Worm (Caenorhabditis elegans) whole organism, young adult: ENCODE results near the gene B0310.2.

Experiments used
- B0035.1 ChIP-seq: sonication (generic microtip); optimal IDR thresholded peaks from 2 replicates; lab custom pipeline; 2016; ENCODE audit warnings: missing genetic modification characterization, mild to moderate bottlenecking, missing compliant biosample characterization, missing genotype, missing genetic modification reagents
- B0336.3 ChIP-seq: fragments of 200-800 bp; sonication (Bioruptor generic); IDR thresholded peaks from 2 replicates; pipeline ENCODE4 v1.3.6; 2022; ENCODE audit warnings: missing genetic modification characterization, missing compliant biosample characterization
- C06A6.2 ChIP-seq: fragments of 200-800 bp; sonication (Bioruptor generic); conservative IDR thresholded peaks from 2 replicates; pipeline ENCODE4 v1.3.6; 2022; ENCODE audit warnings: missing genetic modification characterization, missing compliant biosample characterization
- F10E7.11 ChIP-seq: sonication (generic microtip); optimal IDR thresholded peaks from 2 replicates; lab custom pipeline; 2017; ENCODE audit warnings: mild to moderate bottlenecking, missing genetic modification characterization, moderate library complexity, missing compliant biosample characterization
- F39B2.1 ChIP-seq: fragments of 200-800 bp; sonication (Bioruptor generic); IDR thresholded peaks from 2 replicates; pipeline ENCODE4 v1.3.6; 2022; ENCODE audit warnings: missing genetic modification reagents, missing genetic modification characterization, missing compliant biosample characterization
- F49E8.2 ChIP-seq: sonication (generic microtip); optimal IDR thresholded peaks from 3 replicates; lab custom pipeline; 2017; ENCODE audit warnings: missing genetic modification characterization, mild to moderate bottlenecking, missing compliant biosample characterization, antibody characterized with exemption, moderate library complexity; ENCODE audit not compliant: insufficient read depth
- F52B5.7 ChIP-seq: sonication (generic microtip); optimal IDR thresholded peaks from 2 replicates; lab custom pipeline; 2016; ENCODE audit warnings: mild to moderate bottlenecking, missing genetic modification characterization, missing compliant biosample characterization
- F55B11.4 ChIP-seq: sonication (generic microtip); optimal IDR thresholded peaks from 2 replicates; lab custom pipeline; 2016; ENCODE audit warnings: missing compliant biosample characterization, missing genetic modification characterization, borderline replicate concordance; ENCODE audit not compliant: insufficient read depth
- T07F8.4 ChIP-seq: sonication (generic microtip); optimal IDR thresholded peaks from 2 replicates; lab custom pipeline; 2016; ENCODE audit warnings: mild to moderate bottlenecking, missing genetic modification characterization, moderate library complexity, missing compliant biosample characterization
- T26A5.8 ChIP-seq: sonication (generic microtip); optimal IDR thresholded peaks from 2 replicates; lab custom pipeline; 2016; ENCODE audit warnings: missing genetic modification characterization, missing compliant biosample characterization
- Y53F4B.3 ChIP-seq: fragments of 200-800 bp; sonication (Bioruptor generic); IDR thresholded peaks from 2 replicates; pipeline ENCODE4 v1.3.6; 2022; ENCODE audit warnings: missing genetic modification reagents, missing genetic modification characterization, missing compliant biosample characterization
- Y53G8AR.9 ChIP-seq: fragments of 200-800 bp; sonication (Bioruptor generic); conservative IDR thresholded peaks from 2 replicates; pipeline ENCODE4 v1.3.6; 2022; ENCODE audit warnings: missing genetic modification reagents, missing genetic modification characterization, missing compliant biosample characterization
- Y79H2A.3 ChIP-seq: fragments of 200-800 bp; sonication (Bioruptor generic); conservative IDR thresholded peaks from 2 replicates; pipeline ENCODE4 v1.3.6; 2022; ENCODE audit warnings: missing genetic modification reagents, missing genetic modification characterization, missing compliant biosample characterization
- ama-1 ChIP-seq, 3 experiments: fragments of 150-350 bp in 1 of 3; sonication (generic microtip) in 2 of 3; optimal IDR thresholded peaks; 2 replicates each; lab custom pipeline; 2014 to 2018; ENCODE audit warnings: missing biosample characterization in 2 of 3, missing genetic modification characterization in 2 of 3, missing genetic modification reagents in 2 of 3
- atf-7 ChIP-seq: sonication (generic microtip); optimal IDR thresholded peaks from 2 replicates; lab custom pipeline; 2017; ENCODE audit warnings: mild to moderate bottlenecking, missing genetic modification characterization, missing compliant biosample characterization
- athp-1 ChIP-seq: sonication (generic microtip); optimal IDR thresholded peaks from 2 replicates; lab custom pipeline; 2017; ENCODE audit warnings: mild to moderate bottlenecking, missing genetic modification characterization, missing compliant biosample characterization
- cebp-2 ChIP-seq: fragments of 200-800 bp; sonication (Bioruptor generic); IDR thresholded peaks from 2 replicates; pipeline ENCODE4 v1.3.6; 2022; ENCODE audit warnings: missing genetic modification characterization, missing compliant biosample characterization
- ceh-100 ChIP-seq: fragments of 200-800 bp; sonication (Bioruptor generic); IDR thresholded peaks from 2 replicates; pipeline ENCODE4 v1.3.6; 2022; ENCODE audit warnings: missing genetic modification reagents, missing genetic modification characterization, missing compliant biosample characterization
- dpff-1 ChIP-seq: sonication (generic microtip); optimal IDR thresholded peaks from 2 replicates; lab custom pipeline; 2017; ENCODE audit warnings: mild to moderate bottlenecking, missing genetic modification characterization, missing compliant biosample characterization
- egl-44 ChIP-seq: fragments of 200-800 bp; sonication (Bioruptor generic); IDR thresholded peaks from 2 replicates; pipeline ENCODE4 v1.3.6; 2022; ENCODE audit warnings: missing genetic modification reagents, missing genetic modification characterization, missing compliant biosample characterization
- ekl-4 ChIP-seq: fragments of 200-800 bp; sonication (Bioruptor generic); IDR thresholded peaks from 2 replicates; pipeline ENCODE4 v1.3.6; 2022; ENCODE audit warnings: missing genetic modification reagents, missing genetic modification characterization, missing compliant biosample characterization
- him-1 ChIP-seq: sonication (generic microtip); optimal IDR thresholded peaks from 2 replicates; lab custom pipeline; 2016; ENCODE audit warnings: missing genotype, missing genetic modification reagents, missing genetic modification characterization, missing compliant biosample characterization
- hlh-12 ChIP-seq: sonication (generic microtip); optimal IDR thresholded peaks from 2 replicates; lab custom pipeline; 2016; ENCODE audit warnings: missing genetic modification characterization, missing compliant biosample characterization
- hmg-1.2 ChIP-seq: fragments of 200-800 bp; sonication (Bioruptor generic); IDR thresholded peaks from 2 replicates; pipeline ENCODE4 v1.3.6; 2022; ENCODE audit warnings: missing genetic modification reagents, missing genetic modification characterization, missing compliant biosample characterization
- hmg-20 ChIP-seq: fragments of 200-800 bp; sonication (Bioruptor generic); IDR thresholded peaks from 2 replicates; pipeline ENCODE4 v1.3.6; 2022; ENCODE audit warnings: missing genetic modification reagents, missing genetic modification characterization, missing compliant biosample characterization
- hrde-1 ChIP-seq: sonication (generic microtip); optimal IDR thresholded peaks from 2 replicates; lab custom pipeline; 2016; ENCODE audit warnings: missing genetic modification characterization, mild to moderate bottlenecking, missing compliant biosample characterization, moderate library complexity, missing genotype, missing genetic modification reagents, borderline replicate concordance
- hsf-1 ChIP-seq: fragments of 200-800 bp; sonication (Bioruptor generic); IDR thresholded peaks from 2 replicates; pipeline ENCODE4 v1.3.6; 2022; ENCODE audit warnings: missing genetic modification reagents, missing genetic modification characterization, missing compliant biosample characterization
- lag-1 ChIP-seq: fragments of 200-800 bp; sonication (Bioruptor generic); IDR thresholded peaks from 2 replicates; pipeline ENCODE4 v1.3.6; 2022; ENCODE audit warnings: missing genetic modification reagents, missing genetic modification characterization, missing compliant biosample characterization
- let-526 ChIP-seq: fragments of 200-800 bp; sonication (Bioruptor generic); IDR thresholded peaks from 2 replicates; pipeline ENCODE4 v1.3.6; 2022; ENCODE audit warnings: missing genetic modification reagents, missing genetic modification characterization, missing compliant biosample characterization
- lin-54 ChIP-seq: fragments of 200-800 bp; sonication (Bioruptor generic); optimal IDR thresholded peaks from 2 replicates; lab custom pipeline; 2018; ENCODE audit warnings: mild to moderate bottlenecking, missing genetic modification characterization, missing compliant biosample characterization
- lsl-1 ChIP-seq: fragments of 200-800 bp; sonication (Bioruptor generic); optimal IDR thresholded peaks from 2 replicates; lab custom pipeline; 2018; ENCODE audit warnings: mild to moderate bottlenecking, missing genetic modification characterization, moderate library complexity, missing compliant biosample characterization
- madf-3 ChIP-seq: fragments of 200-800 bp; sonication (Bioruptor generic); IDR thresholded peaks from 2 replicates; pipeline ENCODE4 v1.3.6; 2022; ENCODE audit warnings: missing genetic modification reagents, missing genetic modification characterization, missing compliant biosample characterization
- madf-8 ChIP-seq: fragments of 200-800 bp; sonication (Bioruptor generic); conservative IDR thresholded peaks from 2 replicates; pipeline ENCODE4 v1.3.6; 2022; ENCODE audit warnings: missing genetic modification reagents, missing genetic modification characterization, missing compliant biosample characterization
- mel-28 ChIP-seq: sonication (generic microtip); optimal IDR thresholded peaks from 2 replicates; lab custom pipeline; 2016; ENCODE audit warnings: borderline replicate concordance, mild to moderate bottlenecking, missing genetic modification characterization, missing compliant biosample characterization
- mes-4 ChIP-seq: sonication (generic microtip); optimal IDR thresholded peaks from 2 replicates; lab custom pipeline; 2016; ENCODE audit warnings: missing genotype, missing genetic modification characterization, missing compliant biosample characterization
- nfyb-1 ChIP-seq: fragments of 200-800 bp; sonication (Bioruptor generic); IDR thresholded peaks from 2 replicates; pipeline ENCODE4 v1.3.6; 2022; ENCODE audit warnings: missing genetic modification reagents, missing genetic modification characterization, missing compliant biosample characterization
- nhr-80 ChIP-seq: sonication (generic microtip); optimal IDR thresholded peaks from 2 replicates; lab custom pipeline; 2016; ENCODE audit warnings: missing genetic modification characterization, missing compliant biosample characterization
- nhr-90 ChIP-seq: sonication (generic microtip); optimal IDR thresholded peaks from 2 replicates; lab custom pipeline; 2016; ENCODE audit warnings: missing genotype, mild to moderate bottlenecking, missing genetic modification characterization, missing compliant biosample characterization
- pbrm-1 ChIP-seq: fragments of 200-800 bp; sonication (Bioruptor generic); IDR thresholded peaks from 2 replicates; pipeline ENCODE4 v1.3.6; 2022; ENCODE audit warnings: missing genetic modification reagents, missing genetic modification characterization, missing compliant biosample characterization
- rec-8 ChIP-seq, 2 experiments: sonication (generic microtip); optimal IDR thresholded peaks; 2 replicates each; lab custom pipeline; 2016; ENCODE audit warnings: mild to moderate bottlenecking in 2 of 2, missing genetic modification characterization in 2 of 2, missing genetic modification reagents in 2 of 2, missing genotype in 2 of 2, missing biosample characterization in 1 of 2, missing compliant biosample characterization in 1 of 2, moderate library complexity in 1 of 2
- repo-1 ChIP-seq: sonication (generic microtip); optimal IDR thresholded peaks from 2 replicates; lab custom pipeline; 2017; ENCODE audit warnings: mild to moderate bottlenecking, missing genetic modification characterization, missing compliant biosample characterization
- sdz-38 ChIP-seq: sonication (generic microtip); optimal IDR thresholded peaks from 2 replicates; lab custom pipeline; 2016; ENCODE audit warnings: missing genotype, missing genetic modification characterization, missing compliant biosample characterization
- snpc-1.1 ChIP-seq: sonication (generic microtip); optimal IDR thresholded peaks from 2 replicates; lab custom pipeline; 2017; ENCODE audit warnings: missing genetic modification characterization, mild to moderate bottlenecking, missing compliant biosample characterization, antibody characterized with exemption, moderate library complexity, missing genotype, missing genetic modification reagents; ENCODE audit not compliant: insufficient read depth
- snpc-3.4 ChIP-seq: sonication (generic microtip); optimal IDR thresholded peaks from 2 replicates; lab custom pipeline; 2017; ENCODE audit warnings: missing genetic modification characterization, mild to moderate bottlenecking, missing compliant biosample characterization, antibody characterized with exemption, moderate library complexity, missing genotype, missing genetic modification reagents
- sptf-2 ChIP-seq: fragments of 200-800 bp; sonication (Bioruptor generic); optimal IDR thresholded peaks from 2 replicates; lab custom pipeline; 2018; ENCODE audit warnings: mild to moderate bottlenecking, missing genetic modification characterization, missing compliant biosample characterization
- ztf-18 ChIP-seq: sonication (generic microtip); optimal IDR thresholded peaks from 2 replicates; lab custom pipeline; 2016; ENCODE audit warnings: missing genotype, mild to moderate bottlenecking, missing genetic modification characterization, missing compliant biosample characterization
- ztf-22 ChIP-seq: fragments of 200-800 bp; sonication (Bioruptor generic); optimal IDR thresholded peaks from 2 replicates; lab custom pipeline; 2018; ENCODE audit warnings: mild to moderate bottlenecking, missing genetic modification characterization, moderate library complexity, missing compliant biosample characterization
- ztf-28 ChIP-seq: fragments of 200-800 bp; sonication (Bioruptor generic); IDR thresholded peaks from 2 replicates; pipeline ENCODE4 v1.3.6; 2022; ENCODE audit warnings: missing genetic modification reagents, missing genetic modification characterization, missing compliant biosample characterization

The B0310.2 gene

DNA sequence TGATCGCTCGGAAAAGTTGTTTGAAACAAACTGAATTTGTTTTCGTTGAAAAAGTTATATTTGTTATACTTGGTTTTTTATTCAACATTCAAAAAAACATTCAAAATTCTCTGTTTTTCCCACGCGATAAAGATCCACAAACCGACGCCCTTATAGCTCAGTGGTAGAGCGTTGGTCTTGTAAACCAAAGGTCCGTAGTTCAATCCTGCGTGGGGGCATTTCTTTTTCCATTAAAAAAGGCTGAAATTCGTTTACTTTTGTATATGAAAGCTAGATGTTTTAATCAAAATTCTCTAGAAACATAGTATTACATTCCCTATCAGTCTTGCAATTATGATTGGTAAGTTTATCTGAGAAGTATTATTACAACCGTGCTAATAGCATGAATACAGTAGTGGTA, 19.1 kb downstream of the B0310.2 start (continued):
- TF ChIP-seq nhr-80 (tag; lab: Kevin White, UChicago) = no peak
- no peak; the same call in none of the 2 replicates for TF ChIP-seq hmg-1.2
- no peak for TF ChIP-seq sdz-38
- TF ChIP-seq lin-54 (GFP tag; lab: Kevin White, UChicago) = peak; percentile 20
- peak; percentile 19 for TF ChIP-seq F49E8.2
- TF ChIP-seq F10E7.11 (tag; lab: Kevin White, UChicago) = no peak
- no peak for TF ChIP-seq B0035.1 (tag; lab: Kevin White, UChicago)
- TF ChIP-seq lsl-1 = peak; percentile 26
- TF ChIP-seq T07F8.4 (tag; lab: Kevin White, UChicago) = peak; percentile 60
- TF ChIP-seq him-1 = peak; percentile 87
- TF ChIP-seq egl-44 (GFP tag; lab: Robert Waterston, UW) = peak; percentile 63; the same call in 1 of the 2 replicates
- TF ChIP-seq rec-8 (tag; optimal IDR thresholded peaks at IDR 0.05; lab: Kevin White, UChicago) = peak in 1 of 2 experiments; percentile 58
- peak; percentile 62 for TF ChIP-seq pbrm-1 (GFP tag; lab: Robert Waterston, UW)
- no peak for TF ChIP-seq hlh-12 (tag; lab: Kevin White, UChicago)
- TF ChIP-seq Y53F4B.3 (GFP tag; lab: Robert Waterston, UW) = no peak
- no peak for TF ChIP-seq B0336.3
- TF ChIP-seq athp-1 (tag; lab: Kevin White, UChicago) = peak; percentile 35
- TF ChIP-seq ceh-100 (GFP tag; lab: Robert Waterston, UW) = no peak
- no peak for TF ChIP-seq F52B5.7 (tag; lab: Kevin White, UChicago)
- no peak for TF ChIP-seq T26A5.8 (tag; lab: Kevin White, UChicago)
- no peak for TF ChIP-seq madf-3
- TF ChIP-seq mel-28 (tag; lab: Kevin White, UChicago) = no peak
- peak; percentile 59 for TF ChIP-seq snpc-3.4 (tag; lab: Kevin White, UChicago)
- TF ChIP-seq madf-8 (GFP tag; lab: Robert Waterston, UW) = no peak
- TF ChIP-seq ama-1 (optimal IDR thresholded peaks at IDR 0.05; lab: Kevin White, UChicago) = no peak
- TF ChIP-seq ama-1 (GFP tag; optimal IDR thresholded peaks at IDR 0.05; lab: Kevin White, UChicago) = peak; percentile 55 to 71
- TF ChIP-seq let-526 (GFP tag; lab: Robert Waterston, UW) = no peak
- 0 out of 2 replicates have a peak, but pooled peaks have one; percentile 17 for TF ChIP-seq hmg-20 (GFP tag; lab: Robert Waterston, UW)
- TF ChIP-seq snpc-1.1 (tag; lab: Kevin White, UChicago) = peak; percentile 67
- TF ChIP-seq cebp-2 = no peak
- no peak for TF ChIP-seq F39B2.1 (GFP tag; lab: Robert Waterston, UW)
- TF ChIP-seq nfyb-1 (GFP tag; lab: Robert Waterston, UW) = peak; percentile 45; the same call in 1 of the 2 replicates
- no peak for TF ChIP-seq dpff-1 (tag; lab: Kevin White, UChicago)
- no peak for TF ChIP-seq repo-1
- TF ChIP-seq sptf-2 = peak; percentile 62
- TF ChIP-seq hsf-1 (GFP tag; lab: Robert Waterston, UW) = 0 out of 2 replicates have a peak, but pooled peaks have one; percentile 33
- 0 out of 2 replicates have a peak, but pooled peaks have one; percentile 13 for TF ChIP-seq Y79H2A.3 (GFP tag; lab: Robert Waterston, UW)
- TF ChIP-seq hrde-1 (tag; lab: Kevin White, UChicago) = peak; percentile 33
- peak; percentile 59 for TF ChIP-seq ztf-18 (tag; lab: Kevin White, UChicago)
- TF ChIP-seq ztf-28 = no peak
- no peak for TF ChIP-seq F55B11.4
- no peak for TF ChIP-seq C06A6.2
- no peak for TF ChIP-seq lag-1 (GFP tag; lab: Robert Waterston, UW)
- no peak for TF ChIP-seq Y53G8AR.9
- peak; percentile 76 for TF ChIP-seq nhr-90 (tag; lab: Kevin White, UChicago)
- no peak for TF ChIP-seq ekl-4 (GFP tag; lab: Robert Waterston, UW)
- TF ChIP-seq ztf-22 (GFP tag; lab: Kevin White, UChicago) = no peak
- TF ChIP-seq atf-7 (tag; lab: Kevin White, UChicago) = no peak
- peak; percentile 65 for TF ChIP-seq mes-4 (tag; lab: Kevin White, UChicago)
